Worm (Caenorhabditis elegans) whole organism, midembryonic: ENCODE results near the gene rps-23.

ENCODE experiments used
- cog-1 ChIP-seq: sonication (generic microtip); optimal IDR thresholded peaks from 2 replicates; lab custom pipeline; 2016; ENCODE audit warnings: missing genetic modification characterization, missing compliant biosample characterization
- flt-1 ChIP-seq: fragments of 200-800 bp; sonication (Bioruptor generic); IDR thresholded peaks from 2 replicates; pipeline ENCODE4 v1.3.6; 2022; ENCODE audit warnings: missing genetic modification characterization, missing compliant biosample characterization
- klf-2 ChIP-seq: fragments of 200-800 bp; sonication (Bioruptor generic); conservative IDR thresholded peaks from 2 replicates; pipeline ENCODE4 v1.3.6; 2022; ENCODE audit warnings: missing genetic modification reagents, missing genetic modification characterization, missing compliant biosample characterization
- tab-1 ChIP-seq: fragments of 200-800 bp; sonication (Bioruptor generic); IDR thresholded peaks from 2 replicates; pipeline ENCODE4 v1.3.6; 2022; ENCODE audit warnings: missing genetic modification characterization, missing compliant biosample characterization
- ztf-23 ChIP-seq: fragments of 200-800 bp; sonication (Bioruptor generic); IDR thresholded peaks from 2 replicates; pipeline ENCODE4 v1.3.6; 2022; ENCODE audit warnings: missing genetic modification reagents, missing genetic modification characterization, missing compliant biosample characterization

DNA sequence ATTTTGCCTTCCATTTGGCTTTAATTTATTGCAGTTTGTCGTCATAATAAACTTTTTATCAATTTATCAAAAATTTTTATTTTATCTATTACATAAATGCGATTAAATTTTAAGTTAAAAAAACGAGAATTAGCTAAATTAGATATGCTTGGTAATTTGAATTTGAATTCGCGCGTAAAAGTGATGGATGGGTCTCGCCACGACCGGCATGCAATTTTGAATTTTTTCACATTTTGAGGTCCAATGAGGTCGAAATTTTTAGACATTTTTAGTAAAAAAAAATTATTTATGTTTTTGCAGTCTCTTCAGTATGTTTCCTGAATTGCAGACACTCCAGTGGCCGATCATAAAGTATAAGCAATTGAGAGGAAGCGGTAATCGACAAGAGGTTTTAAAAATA is 17.8 kb upstream of the rps-23 start, which contains the start of gene dsb-1:
- no peak for TF ChIP-seq tab-1 (GFP tag; lab: Robert Waterston, UW)
- no peak for TF ChIP-seq klf-2 (GFP tag; lab: Robert Waterston, UW)
- no peak for TF ChIP-seq flt-1 (GFP tag; lab: Robert Waterston, UW)
- TF ChIP-seq cog-1 (tag; lab: Kevin White, UChicago): no peak
- no peak for TF ChIP-seq ztf-23 (GFP tag; lab: Robert Waterston, UW)
